Worm (Caenorhabditis elegans) whole organism, L4/young adult: Measurements from ENCODE around the gene pafo-1.

ENCODE experiments used
- W03F9.2 ChIP-seq: fragments of 150-350 bp; optimal IDR thresholded peaks from 2 replicates; lab custom pipeline; 2014; ENCODE audit warnings: missing biosample characterization, missing genetic modification characterization
- him-1 ChIP-seq: sonication (generic microtip); optimal IDR thresholded peaks from 2 replicates; lab custom pipeline; 2016; ENCODE audit warnings: missing genotype, missing genetic modification reagents, missing genetic modification characterization, missing compliant biosample characterization

- TF ChIP-seq him-1 (no peak), W03F9.2 (tag; lab: Kevin White, UChicago) (no peak)
These were observed 20.5 kb upstream of the pafo-1 start for ce11 chrV:11500980-11501379.
